Worm (Caenorhabditis elegans): ENCODE data around the gene cku-80.

Gene cku-80

DNA sequence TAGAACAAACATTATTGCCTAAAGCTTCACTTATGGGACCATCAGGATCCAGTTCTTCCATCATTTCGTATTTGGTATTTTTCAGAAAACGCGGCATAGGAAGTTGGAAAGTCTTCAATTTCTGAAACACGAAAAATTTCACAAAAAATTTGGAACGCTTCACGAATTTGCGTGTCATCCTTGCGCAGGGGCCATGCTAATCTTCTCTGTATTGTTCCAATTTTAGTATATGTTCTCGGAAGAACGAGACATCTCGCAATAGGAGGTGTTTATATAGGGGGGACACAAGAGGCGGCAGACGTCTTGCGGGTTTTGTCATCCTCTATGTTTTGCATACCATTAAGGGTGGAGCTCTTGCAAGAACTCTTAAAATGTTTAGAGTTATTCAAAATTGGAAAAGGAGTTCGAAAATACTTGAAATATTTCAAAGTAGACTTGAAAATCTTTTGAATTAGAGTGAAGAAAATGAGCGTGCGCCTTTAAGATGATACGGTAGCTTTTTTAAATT is 7.1 kb downstream of the cku-80 start (continued):
- 0 out of 2 replicates have a peak, but pooled peaks have one; percentile 20 for TF ChIP-seq Y53G8AR.9 (GFP tag; conservative IDR thresholded peaks at IDR 0.05)
- peak; percentile 32; the same call in 1 of the 2 replicates for TF ChIP-seq K11D2.4 (GFP tag; IDR thresholded peaks at IDR 0.05)
- peak; percentile 73; the same call in 1 of the 2 replicates for TF ChIP-seq madf-3 (GFP tag; IDR thresholded peaks at IDR 0.05)
- 0 out of 2 replicates have a peak, but pooled peaks have one; percentile 21 for TF ChIP-seq attf-3 (GFP tag; conservative IDR thresholded peaks at IDR 0.05)
- TF ChIP-seq tbp1 (GFP tag; optimal IDR thresholded peaks at IDR 0.05), result peak; percentile 79
- TF ChIP-seq ekl-4 (GFP tag; IDR thresholded peaks at IDR 0.05), result peak; percentile 90
- peak; percentile 68 for TF ChIP-seq hsf-1 (GFP tag; IDR thresholded peaks at IDR 0.05)
- TF ChIP-seq cebp-2 (GFP tag; IDR thresholded peaks at IDR 0.05), result peak; percentile 82; the same call in 1 of the 2 replicates
- TF ChIP-seq ceh-91 (GFP tag; IDR thresholded peaks at IDR 0.05), result peak; percentile 45; the same call in 1 of the 2 replicates
- TF ChIP-seq egl-18 (GFP tag; IDR thresholded peaks at IDR 0.05), result peak; percentile 68; the same call in 1 of the 2 replicates
- 0 out of 2 replicates have a peak, but pooled peaks have one; percentile 44 for TF ChIP-seq nfya-2 (GFP tag; IDR thresholded peaks at IDR 0.05)
- TF ChIP-seq athp-1 (tag; optimal IDR thresholded peaks at IDR 0.05), result peak; percentile 2
- peak; percentile 59 for TF ChIP-seq him-1 (tag; optimal IDR thresholded peaks at IDR 0.05)
- peak; percentile 18 for TF ChIP-seq repo-1 (tag; optimal IDR thresholded peaks at IDR 0.05)
- TF ChIP-seq pbrm-1 (GFP tag; IDR thresholded peaks at IDR 0.05), result peak; percentile 81; the same call in 1 of the 2 replicates
- peak; percentile 63 for TF ChIP-seq ceh-100 (GFP tag; IDR thresholded peaks at IDR 0.05)
- peak; percentile 30 for TF ChIP-seq T07F8.4 (tag; optimal IDR thresholded peaks at IDR 0.05)
- peak; percentile 59 for TF ChIP-seq C06A6.2 (GFP tag; conservative IDR thresholded peaks at IDR 0.05)
- peak; percentile 61 for TF ChIP-seq F33H1.4 (GFP tag; IDR thresholded peaks at IDR 0.05)
- peak; percentile 33 for TF ChIP-seq nhr-90 (tag; optimal IDR thresholded peaks at IDR 0.05)
- TF ChIP-seq rpc-1 (optimal IDR thresholded peaks at IDR 0.05), result peak; percentile 62
- TF ChIP-seq rpc-1 (tag; optimal IDR thresholded peaks at IDR 0.05), result peak; percentile 77
- peak; percentile 75 for TF ChIP-seq lsl-1 (GFP tag; optimal IDR thresholded peaks at IDR 0.05)
- TF ChIP-seq B0261.1 (tag; optimal IDR thresholded peaks at IDR 0.05), result peak; percentile 63
- TF ChIP-seq Y95B8A.8 (GFP tag; IDR thresholded peaks at IDR 0.05), result 0 out of 2 replicates have a peak, but pooled peaks have one; percentile 49
- peak; percentile 90 for TF ChIP-seq madf-8 (GFP tag; conservative IDR thresholded peaks at IDR 0.05)
- TF ChIP-seq lin-26 (GFP tag; IDR thresholded peaks at IDR 0.05), result peak; percentile 90

DNA sequence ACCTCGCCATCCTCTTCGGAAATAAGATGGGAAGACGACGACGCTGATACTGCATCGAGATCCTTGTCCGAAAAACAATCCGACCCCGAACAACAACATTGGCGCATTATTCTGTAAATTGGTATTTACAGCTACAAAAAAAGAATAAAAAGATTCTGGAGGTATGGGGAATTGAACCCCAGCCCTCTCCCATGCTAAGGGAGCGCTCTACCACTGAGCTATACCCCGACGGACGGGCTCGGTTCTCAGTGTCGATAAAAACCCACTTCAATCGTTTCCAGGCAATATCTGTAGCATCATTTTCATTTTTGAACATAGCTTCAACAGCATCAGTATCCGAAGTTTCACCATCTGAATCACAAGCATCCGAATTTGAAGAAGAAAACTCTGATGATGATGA is 9.1 kb downstream of the cku-80 start:
- peak; percentile 4 for TF ChIP-seq ceh-27 (GFP tag; optimal IDR thresholded peaks at IDR 0.05)
- TF ChIP-seq lag-1 (GFP tag; IDR thresholded peaks at IDR 0.05), result no peak
- peak; percentile 67 for TF ChIP-seq D2030.7 (GFP tag; IDR thresholded peaks at IDR 0.05)
- TF ChIP-seq lin-26 (GFP tag; IDR thresholded peaks at IDR 0.05), result peak; percentile 89; the same call in 1 of the 2 replicates
- TF ChIP-seq zim-3 (tag; optimal IDR thresholded peaks at IDR 0.05), result peak; percentile 46
- TF ChIP-seq sdz-38 (tag; optimal IDR thresholded peaks at IDR 0.05), result no peak
- TF ChIP-seq madf-8 (GFP tag; conservative IDR thresholded peaks at IDR 0.05), result peak; percentile 61
- TF ChIP-seq hrde-1 (tag; optimal IDR thresholded peaks at IDR 0.05; ENCODE audit: borderline replicate concordance), result no peak
- peak; percentile 73 for TF ChIP-seq nfyb-1 (GFP tag; IDR thresholded peaks at IDR 0.05)
- TF ChIP-seq let-607 (tag; optimal IDR thresholded peaks at IDR 0.05), result no peak
- TF ChIP-seq ceh-58 (GFP tag; IDR thresholded peaks at IDR 0.05), result 0 out of 2 replicates have a peak, but pooled peaks have one; percentile 57
- peak; percentile 13 for TF ChIP-seq nhr-80 (tag; optimal IDR thresholded peaks at IDR 0.05)
- TF ChIP-seq nhr-120 (GFP tag; IDR thresholded peaks at IDR 0.05), result no peak
- peak; percentile 71 for TF ChIP-seq B0261.1 (tag; optimal IDR thresholded peaks at IDR 0.05)
- peak; percentile 40 for TF ChIP-seq snpc-3.4 (tag; optimal IDR thresholded peaks at IDR 0.05)
- peak; percentile 54 for TF ChIP-seq hmg-1.2 (GFP tag; IDR thresholded peaks at IDR 0.05)
- peak; percentile 63 for TF ChIP-seq die-1 (tag; optimal IDR thresholded peaks at IDR 0.05)
- TF ChIP-seq egl-44 (GFP tag; IDR thresholded peaks at IDR 0.05), result peak; percentile 68; the same call in 1 of the 2 replicates
- peak; percentile 61 for TF ChIP-seq madf-6 (GFP tag; IDR thresholded peaks at IDR 0.05)
- no peak for TF ChIP-seq nhr-27 (tag; optimal IDR thresholded peaks at IDR 0.05)
- no peak for TF ChIP-seq dpl-1 (GFP tag; optimal IDR thresholded peaks at IDR 0.05)
- TF ChIP-seq T07F8.4 (tag; optimal IDR thresholded peaks at IDR 0.05), result no peak
- peak; percentile 42 for TF ChIP-seq egrh-3 (GFP tag; IDR thresholded peaks at IDR 0.05)
- TF ChIP-seq nhr-90 (tag; optimal IDR thresholded peaks at IDR 0.05), result peak; percentile 34
- no peak for TF ChIP-seq hmg-20 (GFP tag; IDR thresholded peaks at IDR 0.05)
- peak; percentile 41 for TF ChIP-seq ztf-18 (tag; optimal IDR thresholded peaks at IDR 0.05)

Measured in whole organism, young adult.